Fruit fly (Drosophila melanogaster) whole organism, embryonic: ENCODE data around the gene crc.
A peak's percentile ranks its signal among the peaks of the same experiment; 100 is the strongest.

Source experiments
- Antp ChIP-seq: fragments of 200-800 bp; sonication (Bioruptor generic); optimal IDR thresholded peaks from 3 replicates; lab custom pipeline; 2016; ENCODE audit warnings: missing biosample characterization, missing genetic modification characterization
- Atf6 ChIP-seq: fragments of 200-800 bp; sonication (Bioruptor generic); IDR thresholded peaks from 2 replicates; pipeline ENCODE4 v1.3.6; 2022; ENCODE audit warnings: missing biosample characterization, missing genetic modification characterization
- BEAF-32 ChIP-seq: fragments of 200-800 bp; sonication (Bioruptor generic); optimal IDR thresholded peaks from 3 replicates; lab custom pipeline; 2017; ENCODE audit warnings: missing biosample characterization, missing genetic modification characterization, mild to moderate bottlenecking, moderate library complexity, missing genetic modification reagents
- Bteb2 ChIP-seq: fragments of 200-800 bp; sonication (Bioruptor generic); optimal IDR thresholded peaks from 2 replicates; lab custom pipeline; 2016; ENCODE audit warnings: missing biosample characterization, missing genetic modification characterization
- C15 ChIP-seq: fragments of 200-800 bp; sonication (Bioruptor generic); IDR thresholded peaks from 3 replicates; pipeline ENCODE4 v1.3.6; 2022; ENCODE audit warnings: missing biosample characterization, missing genetic modification characterization
- CG11247 ChIP-seq: fragments of 200-800 bp; sonication (Bioruptor generic); IDR thresholded peaks from 2 replicates; pipeline ENCODE4 v1.3.6; 2022; ENCODE audit warnings: missing biosample characterization, missing genetic modification characterization
- CG1233 ChIP-seq: fragments of 200-800 bp; sonication (Bioruptor generic); optimal IDR thresholded peaks from 4 replicates; lab custom pipeline; 2018; ENCODE audit warnings: missing biosample characterization, mild to moderate bottlenecking, missing genetic modification characterization
- CG12659 ChIP-seq: fragments of 200-800 bp; sonication (Bioruptor generic); optimal IDR thresholded peaks from 3 replicates; lab custom pipeline; 2017; ENCODE audit warnings: mild to moderate bottlenecking, missing biosample characterization, missing genetic modification reagents, missing genetic modification characterization
- CG18599 ChIP-seq: fragments of 200-800 bp; sonication (Bioruptor generic); optimal IDR thresholded peaks from 3 replicates; lab custom pipeline; 2017; ENCODE audit warnings: missing biosample characterization, missing genetic modification characterization, mild to moderate bottlenecking, moderate library complexity, missing genetic modification reagents
- CG33213 ChIP-seq: fragments of 200-800 bp; sonication (Bioruptor generic); optimal IDR thresholded peaks from 3 replicates; lab custom pipeline; 2016; ENCODE audit warnings: missing biosample characterization, missing genetic modification characterization
- CG34224 ChIP-seq: fragments of 200-800 bp; sonication (Bioruptor generic); IDR thresholded peaks from 3 replicates; pipeline ENCODE4 v1.3.6; 2022; ENCODE audit warnings: missing biosample characterization, missing genetic modification characterization; ENCODE audit not compliant: partially characterized antibody
- CG34376 ChIP-seq: fragments of 200-800 bp; sonication (Bioruptor generic); optimal IDR thresholded peaks from 2 replicates; lab custom pipeline; 2018; ENCODE audit warnings: missing biosample characterization, mild to moderate bottlenecking, missing genetic modification characterization
- CG3847 ChIP-seq: fragments of 200-800 bp; sonication (Bioruptor generic); IDR thresholded peaks from 2 replicates; pipeline ENCODE4 v1.3.6; 2022; ENCODE audit warnings: missing biosample characterization, missing genetic modification characterization
- CG4820 ChIP-seq: fragments of 200-800 bp; sonication (Bioruptor generic); optimal IDR thresholded peaks from 3 replicates; lab custom pipeline; 2016; ENCODE audit warnings: missing biosample characterization, missing genetic modification characterization
- CG6854 ChIP-seq: fragments of 200-800 bp; sonication (Bioruptor generic); optimal IDR thresholded peaks from 3 replicates; lab custom pipeline; 2017; ENCODE audit warnings: missing biosample characterization, mild to moderate bottlenecking, missing genetic modification characterization
- CG7556 ChIP-seq: fragments of 200-800 bp; sonication (Bioruptor generic); optimal IDR thresholded peaks from 2 replicates; lab custom pipeline; 2017; ENCODE audit warnings: missing biosample characterization, mild to moderate bottlenecking, missing genetic modification characterization
- CG8478 ChIP-seq: fragments of >200 bp; optimal IDR thresholded peaks from 2 replicates; lab custom pipeline; 2018
- Dbx ChIP-seq: fragments of 200-800 bp; sonication (Bioruptor generic); IDR thresholded peaks from 3 replicates; pipeline ENCODE4 v1.3.6; 2022; ENCODE audit warnings: missing biosample characterization, missing genetic modification characterization
- Doc2 ChIP-seq: fragments of 200-800 bp; sonication (Bioruptor generic); IDR thresholded peaks from 2 replicates; pipeline ENCODE4 v1.3.6; 2022; ENCODE audit warnings: missing biosample characterization, missing genetic modification characterization
- Dp ChIP-seq: fragments of 200-800 bp; sonication (Bioruptor generic); optimal IDR thresholded peaks from 2 replicates; lab custom pipeline; 2018; ENCODE audit warnings: missing biosample characterization, mild to moderate bottlenecking, missing genetic modification characterization, moderate library complexity
- E2f2 ChIP-seq: fragments of 200-800 bp; sonication (Bioruptor generic); IDR thresholded peaks from 2 replicates; pipeline ENCODE4 v1.3.6; 2022; ENCODE audit warnings: missing biosample characterization, missing genetic modification characterization
- Hmx ChIP-seq: fragments of 200-800 bp; sonication (Bioruptor generic); optimal IDR thresholded peaks from 2 replicates; lab custom pipeline; 2016; ENCODE audit warnings: missing biosample characterization, missing genetic modification characterization
- Oli ChIP-seq: fragments of 200-800 bp; sonication (Bioruptor generic); optimal IDR thresholded peaks from 2 replicates; lab custom pipeline; 2018; ENCODE audit warnings: missing biosample characterization, mild to moderate bottlenecking, missing genetic modification characterization, moderate library complexity
- Optix ChIP-seq: fragments of 200-800 bp; sonication (Bioruptor generic); IDR thresholded peaks from 3 replicates; pipeline ENCODE4 v1.3.6; 2022; ENCODE audit warnings: missing biosample characterization, missing genetic modification characterization
- Sox100B ChIP-seq: fragments of 200-800 bp; sonication (Bioruptor generic); optimal IDR thresholded peaks from 3 replicates; lab custom pipeline; 2018; ENCODE audit warnings: missing biosample characterization, mild to moderate bottlenecking, missing genetic modification characterization
- Sry-δ ChIP-seq: fragments of 200-800 bp; sonication (Bioruptor generic); optimal IDR thresholded peaks from 2 replicates; lab custom pipeline; 2016; ENCODE audit warnings: missing biosample characterization, missing genetic modification characterization
- Taf1 ChIP-seq: fragments of 200-800 bp; sonication (Bioruptor generic); IDR thresholded peaks from 2 replicates; pipeline ENCODE4 v1.3.6; 2022; ENCODE audit warnings: missing biosample characterization, missing genetic modification characterization
- Vsx1 ChIP-seq: fragments of 200-800 bp; sonication (Bioruptor generic); optimal IDR thresholded peaks from 2 replicates; lab custom pipeline; 2017; ENCODE audit warnings: missing biosample characterization, mild to moderate bottlenecking, missing genetic modification characterization, missing genetic modification reagents
- Xrp1 ChIP-seq: fragments of 200-800 bp; sonication (Bioruptor generic); IDR thresholded peaks from 2 replicates; pipeline ENCODE4 v1.3.6; 2022; ENCODE audit warnings: missing biosample characterization, missing genetic modification characterization
- bigmax ChIP-seq: fragments of 200-800 bp; sonication (Bioruptor generic); optimal IDR thresholded peaks from 2 replicates; lab custom pipeline; 2018; ENCODE audit warnings: missing biosample characterization, mild to moderate bottlenecking, missing genetic modification characterization
- cas ChIP-seq: fragments of 200-800 bp; sonication (Bioruptor generic); IDR thresholded peaks from 2 replicates; pipeline ENCODE4 v1.3.6; 2022; ENCODE audit warnings: missing biosample characterization, missing genetic modification characterization
- cg ChIP-seq: fragments of 200-800 bp; sonication (Bioruptor generic); optimal IDR thresholded peaks from 3 replicates; lab custom pipeline; 2019; ENCODE audit warnings: missing biosample characterization, mild to moderate bottlenecking, missing genetic modification characterization, moderate library complexity
- da ChIP-seq: fragments of 200-800 bp; sonication (Bioruptor generic); optimal IDR thresholded peaks from 2 replicates; lab custom pipeline; 2016; ENCODE audit warnings: missing biosample characterization, missing genetic modification characterization
- disco-r ChIP-seq: fragments of 200-800 bp; sonication (Bioruptor generic); optimal IDR thresholded peaks from 2 replicates; lab custom pipeline; 2016; ENCODE audit warnings: missing biosample characterization, missing genetic modification characterization
- dmrt99B ChIP-seq: fragments of 200-800 bp; sonication (Bioruptor generic); optimal IDR thresholded peaks from 2 replicates; lab custom pipeline; 2018; ENCODE audit warnings: missing biosample characterization, mild to moderate bottlenecking, missing genetic modification characterization, moderate library complexity
- emc ChIP-seq: fragments of 200-800 bp; sonication (Bioruptor generic); optimal IDR thresholded peaks from 2 replicates; lab custom pipeline; 2016; ENCODE audit warnings: missing biosample characterization, missing genetic modification characterization
- ham ChIP-seq: fragments of 200-800 bp; sonication (Bioruptor generic); IDR thresholded peaks from 2 replicates; pipeline ENCODE4 v1.3.6; 2022; ENCODE audit warnings: missing biosample characterization, missing genetic modification characterization
- hb ChIP-seq: fragments of 200-800 bp; sonication (Bioruptor generic); IDR thresholded peaks from 3 replicates; pipeline ENCODE4 v1.3.6; 2022; ENCODE audit warnings: missing biosample characterization, missing genetic modification characterization; ENCODE audit not compliant: partially characterized antibody
- mld ChIP-seq: fragments of 200-800 bp; sonication (Bioruptor generic); IDR thresholded peaks from 3 replicates; pipeline ENCODE4 v1.3.6; 2022; ENCODE audit warnings: missing biosample characterization, missing genetic modification characterization; ENCODE audit not compliant: partially characterized antibody
- nerfin-2 ChIP-seq: fragments of 200-800 bp; sonication (Bioruptor generic); IDR thresholded peaks from 2 replicates; pipeline ENCODE4 v1.3.6; 2022; ENCODE audit warnings: missing biosample characterization, missing genetic modification characterization; ENCODE audit not compliant: partially characterized antibody
- otp ChIP-seq: fragments of 200-800 bp; sonication (Bioruptor generic); IDR thresholded peaks from 3 replicates; pipeline ENCODE4, ENCODE4 v1.3.6; 2022; ENCODE audit warnings: missing biosample characterization, missing genetic modification characterization
- prd ChIP-seq, 3 experiments: fragments of >200 bp in 2 of 3; fragments of 200-800 bp in 1 of 3; sonication (Bioruptor generic) in 1 of 3; optimal IDR thresholded peaks in 2 of 3; IDR thresholded peaks in 1 of 3; 2 replicates in 2 of 3; 3 replicates in 1 of 3; pipeline versions ENCODE4 v1.3.6 to Lab custom; 2017 to 2022; ENCODE audit warnings: missing biosample characterization in 1 of 3, missing genetic modification characterization in 1 of 3
- pzg ChIP-seq: fragments of 200-800 bp; sonication (Bioruptor generic); optimal IDR thresholded peaks from 3 replicates; lab custom pipeline; 2018; ENCODE audit warnings: missing biosample characterization, mild to moderate bottlenecking, missing genetic modification characterization, moderate library complexity
- schlank ChIP-seq: fragments of 200-800 bp; sonication (Bioruptor generic); optimal IDR thresholded peaks from 2 replicates; lab custom pipeline; 2018; ENCODE audit warnings: missing biosample characterization, mild to moderate bottlenecking, missing genetic modification characterization
- slbo ChIP-seq: fragments of 200-800 bp; sonication (Bioruptor generic); IDR thresholded peaks from 2 replicates; pipeline ENCODE4 v1.3.6; 2022; ENCODE audit warnings: missing biosample characterization, missing genetic modification characterization
- sqz ChIP-seq: fragments of 200-800 bp; sonication (Bioruptor generic); optimal IDR thresholded peaks from 3 replicates; lab custom pipeline; 2018; ENCODE audit warnings: missing biosample characterization, mild to moderate bottlenecking, missing genetic modification characterization
- tin ChIP-seq: fragments of 200-800 bp; sonication (Bioruptor generic); optimal IDR thresholded peaks from 3 replicates; lab custom pipeline; 2016; ENCODE audit warnings: missing biosample characterization, missing genetic modification characterization
- ttk ChIP-seq: fragments of 200-800 bp; sonication (Bioruptor generic); IDR thresholded peaks from 2 replicates; pipeline ENCODE4 v2.1.2; 2022; ENCODE audit warnings: missing biosample characterization, missing genetic modification characterization
- vvl ChIP-seq: fragments of 200-800 bp; sonication (Bioruptor generic); IDR thresholded peaks from 2 replicates; pipeline ENCODE4 v1.3.6; 2022; ENCODE audit warnings: missing biosample characterization, missing genetic modification characterization

Gene crc

dm6 chr2L:21310427-21311199 lies at the start of gene crc (continued):
- no peak for TF ChIP-seq tin (GFP tag; lab: Kevin White, UChicago)
- TF ChIP-seq cas (GFP tag; lab: Robert Waterston, UW): no peak
- TF ChIP-seq otp (GFP tag; lab: Robert Waterston, UW): no peak
- TF ChIP-seq CG4820: peak; percentile 4
- TF ChIP-seq Taf1: no peak; the same call in 1 of the 2 replicates
- no peak for TF ChIP-seq Antp (GFP tag; lab: Kevin White, UChicago)
- peak; percentile 10; the same call in 1 of the 2 replicates for TF ChIP-seq E2f2 (GFP tag; lab: Robert Waterston, UW)
- peak; percentile 52; the same call in 2 of the 3 replicates for TF ChIP-seq CG34224 (GFP tag; lab: Robert Waterston, UW)
- TF ChIP-seq Optix: no peak
- no peak for TF ChIP-seq emc (GFP tag; lab: Kevin White, UChicago)
- TF ChIP-seq Oli (tag; lab: Kevin White, UChicago): no peak
- no peak for TF ChIP-seq prd (optimal IDR thresholded peaks at IDR 0.05; lab: Kevin White, UChicago)
- TF ChIP-seq prd (GFP tag; IDR thresholded peaks at IDR 0.05; lab: Robert Waterston, UW): 0 out of 3 replicates have a peak, but pooled peaks have one; percentile 34
- TF ChIP-seq CG12659 (GFP tag; lab: Kevin White, UChicago): peak; percentile 49
- no peak for TF ChIP-seq CG11247 (GFP tag; lab: Robert Waterston, UW)
- no peak for TF ChIP-seq Hmx (GFP tag; lab: Kevin White, UChicago)
- TF ChIP-seq bigmax: peak; percentile 65
- no peak for TF ChIP-seq Sox100B
- peak; percentile 71 for TF ChIP-seq BEAF-32 (GFP tag; lab: Kevin White, UChicago)
- TF ChIP-seq Dbx (GFP tag; lab: Robert Waterston, UW): peak; percentile 30; the same call in 1 of the 3 replicates
- no peak; the same call in 2 of the 3 replicates for TF ChIP-seq hb
- TF ChIP-seq nerfin-2 (GFP tag; lab: Robert Waterston, UW): 0 out of 2 replicates have a peak, but pooled peaks have one; percentile 17
- TF ChIP-seq sqz (GFP tag; lab: Kevin White, UChicago): no peak
- TF ChIP-seq mld: no peak
- peak; percentile 56 for TF ChIP-seq pzg (GFP tag; lab: Kevin White, UChicago)
- TF ChIP-seq cg: peak; percentile 92
- no peak for TF ChIP-seq Dp (GFP tag; lab: Kevin White, UChicago)
- TF ChIP-seq Sry-δ (GFP tag; lab: Kevin White, UChicago): peak; percentile 63
- peak; percentile 17 for TF ChIP-seq dmrt99B (tag; lab: Kevin White, UChicago)
- TF ChIP-seq ham (GFP tag; lab: Robert Waterston, UW): no peak
- TF ChIP-seq CG34376 (GFP tag; lab: Kevin White, UChicago): peak; percentile 47
- TF ChIP-seq disco-r: no peak
- TF ChIP-seq Bteb2 (GFP tag; lab: Kevin White, UChicago): no peak
- TF ChIP-seq Doc2 (GFP tag; lab: Robert Waterston, UW): no peak
- TF ChIP-seq CG18599: peak; percentile 27
- TF ChIP-seq ttk (GFP tag; lab: Robert Waterston, UW): no peak
- TF ChIP-seq schlank (tag; lab: Kevin White, UChicago): no peak
- TF ChIP-seq CG7556 (GFP tag; lab: Kevin White, UChicago): peak; percentile 16
- TF ChIP-seq Xrp1: 0 out of 2 replicates have a peak, but pooled peaks have one; percentile 10
- TF ChIP-seq CG6854: no peak
- no peak for TF ChIP-seq da (GFP tag; lab: Kevin White, UChicago)
- TF ChIP-seq CG8478: no peak
- TF ChIP-seq vvl: peak; percentile 13; the same call in 1 of the 2 replicates
- no peak for TF ChIP-seq CG3847 (GFP tag; lab: Robert Waterston, UW)
- no peak for TF ChIP-seq C15 (GFP tag; lab: Robert Waterston, UW)
- no peak for TF ChIP-seq slbo
- TF ChIP-seq CG1233 (GFP tag; lab: Kevin White, UChicago): no peak
- no peak for TF ChIP-seq Atf6 (GFP tag; lab: Robert Waterston, UW)
- TF ChIP-seq CG33213 (GFP tag; lab: Kevin White, UChicago): no peak
- peak; percentile 25 for TF ChIP-seq Vsx1 (GFP tag; lab: Kevin White, UChicago)
